Worm (Caenorhabditis elegans) whole organism, mixed stage, embryonic: ENCODE results near the gene gakh-1.

ENCODE experiments used
- blmp-1 ChIP-seq: fragments of 150-350 bp; optimal IDR thresholded peaks from 2 replicates; lab custom pipeline; 2014; ENCODE audit warnings: missing biosample characterization, missing genetic modification characterization
- ceh-39 ChIP-seq: fragments of 150-350 bp; optimal IDR thresholded peaks from 2 replicates; lab custom pipeline; 2014; ENCODE audit warnings: missing biosample characterization, missing genetic modification characterization
- elt-3 ChIP-seq: fragments of 150-350 bp; optimal IDR thresholded peaks from 2 replicates; lab custom pipeline; 2014; ENCODE audit warnings: missing biosample characterization, missing genetic modification characterization
- lin-13 ChIP-seq: fragments of 150-350 bp; optimal IDR thresholded peaks from 2 replicates; lab custom pipeline; 2014; ENCODE audit warnings: missing biosample characterization, missing genetic modification characterization
- mep-1 ChIP-seq: fragments of 150-350 bp; optimal IDR thresholded peaks from 2 replicates; lab custom pipeline; 2017; ENCODE audit warnings: missing biosample characterization, missing genetic modification reagents, missing genetic modification characterization, inconsistent platforms
- nhr-237 ChIP-seq: fragments of 150-350 bp; optimal IDR thresholded peaks from 2 replicates; lab custom pipeline; 2014; ENCODE audit warnings: missing biosample characterization, missing genetic modification characterization
- nhr-28 ChIP-seq: fragments of 150-350 bp; optimal IDR thresholded peaks from 2 replicates; lab custom pipeline; 2014; ENCODE audit warnings: missing biosample characterization, missing genetic modification characterization
- nhr-76 ChIP-seq: sonication (generic microtip); optimal IDR thresholded peaks from 2 replicates; lab custom pipeline; 2017; ENCODE audit warnings: missing biosample characterization, missing genetic modification characterization
- sptf-1 ChIP-seq: sonication (generic microtip); optimal IDR thresholded peaks from 2 replicates; lab custom pipeline; 2017; ENCODE audit warnings: mild to moderate bottlenecking, missing genetic modification characterization, moderate library complexity, missing compliant biosample characterization
- unc-62 ChIP-seq: fragments of 150-350 bp; optimal IDR thresholded peaks from 2 replicates; lab custom pipeline; 2014; ENCODE audit warnings: missing biosample characterization, missing genetic modification reagents, missing genetic modification characterization
- ztf-11 ChIP-seq: fragments of 150-350 bp; optimal IDR thresholded peaks from 2 replicates; lab custom pipeline; 2014; ENCODE audit warnings: missing biosample characterization, missing genetic modification characterization

DNA sequence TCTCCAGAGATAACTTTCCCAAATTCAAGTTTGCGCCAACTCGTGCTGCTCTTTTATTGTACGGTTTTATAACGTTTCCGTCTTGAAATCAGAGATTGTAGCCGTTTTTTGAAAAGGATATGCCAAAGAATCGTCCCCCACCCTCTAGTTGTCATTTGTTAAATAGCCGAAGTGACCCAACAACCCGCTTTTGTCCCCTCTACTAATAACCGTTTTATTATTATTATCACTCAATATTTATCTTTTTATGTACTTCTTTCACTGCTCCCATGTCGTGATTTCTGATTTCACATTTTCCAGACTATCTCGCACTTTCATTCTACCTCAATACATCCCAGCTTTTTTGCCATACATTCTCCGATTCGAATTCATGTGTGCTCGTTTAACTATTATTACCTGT is 44.7 kb downstream of the gakh-1 start:
- TF ChIP-seq unc-62 (no peak), nhr-76 (tag; lab: Kevin White, UChicago) (no peak), sptf-1 (peak; percentile 16), blmp-1 (tag; lab: Kevin White, UChicago) (no peak), ceh-39 (tag; lab: Kevin White, UChicago) (no peak), nhr-237 (tag; lab: Kevin White, UChicago) (no peak), mep-1 (tag; lab: Kevin White, UChicago) (no peak), ztf-11 (tag; lab: Kevin White, UChicago) (no peak), nhr-28 (tag; lab: Kevin White, UChicago) (no peak), elt-3 (no peak), lin-13 (tag; lab: Kevin White, UChicago) (no peak)
